Fruit fly (Drosophila melanogaster): ENCODE results near the gene CG31635.

DNA sequence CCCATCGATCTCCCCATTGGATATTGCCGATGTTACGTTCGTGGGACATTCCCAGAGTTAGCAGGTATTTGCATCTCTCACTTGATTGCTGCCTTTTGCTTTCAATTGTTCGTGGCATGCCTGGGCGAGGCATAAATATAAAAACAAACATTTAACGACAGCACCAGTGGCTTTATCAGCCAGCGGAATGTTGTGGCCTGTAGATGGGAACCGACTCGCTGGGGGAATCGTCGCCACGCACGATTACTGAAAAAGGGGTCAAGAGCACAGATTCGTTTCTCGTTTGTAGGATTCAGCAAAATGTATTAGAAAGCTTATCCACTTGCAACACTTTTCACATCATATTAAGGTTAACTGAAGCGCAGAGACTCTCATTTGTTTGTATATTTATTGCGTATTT lies 22.5 kb upstream of the CG31635 start:
- no peak for TF ChIP-seq Atf-2 (GFP tag; optimal IDR thresholded peaks at IDR 0.05)
- no peak for TF ChIP-seq Six4 (GFP tag; optimal IDR thresholded peaks at IDR 0.05)
- TF ChIP-seq Dbx (GFP tag; IDR thresholded peaks at IDR 0.05) = no peak
- no peak for TF ChIP-seq pan (optimal IDR thresholded peaks at IDR 0.05)
- no peak for TF ChIP-seq pan (GFP tag; optimal IDR thresholded peaks at IDR 0.05 in 1 of 2, IDR thresholded peaks at IDR 0.05 in 1 of 2)
- TF ChIP-seq CG1024 (GFP tag; IDR thresholded peaks at IDR 0.05) = no peak
- TF ChIP-seq CG6765 (GFP tag; optimal IDR thresholded peaks at IDR 0.05) = no peak
- TF ChIP-seq chn (GFP tag; optimal IDR thresholded peaks at IDR 0.05) = no peak
- TF ChIP-seq CG15011 (GFP tag; optimal IDR thresholded peaks at IDR 0.05) = no peak
- TF ChIP-seq stc (GFP tag; IDR thresholded peaks at IDR 0.05) = no peak
- TF ChIP-seq kni (GFP tag; optimal IDR thresholded peaks at IDR 0.05) = no peak

All from whole organism, embryonic.